Fruit fly (Drosophila melanogaster) whole organism, wandering third instar larva: ENCODE results near the gene CG11598.

Experiments
- Dfd ChIP-seq: fragments of >200 bp; optimal IDR thresholded peaks from 2 replicates; lab custom pipeline; 2017; ENCODE audit warnings: missing biosample characterization, missing genetic modification characterization
- Hr78 ChIP-seq: fragments of >200 bp; optimal IDR thresholded peaks from 2 replicates; lab custom pipeline; 2017; ENCODE audit warnings: missing biosample characterization, missing genetic modification characterization
- Vsx2 ChIP-seq: fragments of 200-300, 225-300 bp; sonication (Bioruptor generic); optimal IDR thresholded peaks from 2 replicates; lab custom pipeline; 2018; ENCODE audit warnings: missing biosample characterization, missing genetic modification characterization; ENCODE audit not compliant: partially characterized antibody
- br ChIP-seq: fragments of 200-800 bp; sonication (Bioruptor generic); optimal IDR thresholded peaks from 2 replicates; lab custom pipeline; 2016; ENCODE audit warnings: missing biosample characterization, missing genetic modification characterization
- brk ChIP-seq: fragments of 200-800 bp; sonication (Bioruptor generic); optimal IDR thresholded peaks from 2 replicates; lab custom pipeline; 2016; ENCODE audit warnings: missing biosample characterization, mild to moderate bottlenecking, missing genetic modification characterization
- psq ChIP-seq: fragments of 200-800 bp; sonication (Bioruptor generic); optimal IDR thresholded peaks from 3 replicates; lab custom pipeline; 2017; ENCODE audit warnings: missing biosample characterization, mild to moderate bottlenecking, missing genetic modification characterization, moderate library complexity
- sage ChIP-seq: fragments of 200-800 bp; sonication (Bioruptor generic); optimal IDR thresholded peaks from 2 replicates; lab custom pipeline; 2016; ENCODE audit warnings: missing biosample characterization, mild to moderate bottlenecking, missing genetic modification characterization
- sv ChIP-seq: fragments of 200-800 bp; sonication (Bioruptor generic); optimal IDR thresholded peaks from 3 replicates; lab custom pipeline; 2016; ENCODE audit warnings: missing biosample characterization, missing genetic modification characterization
- tai ChIP-seq: sonication (Bioruptor generic); optimal IDR thresholded peaks from 2 replicates; lab custom pipeline; 2016; ENCODE audit warnings: missing biosample characterization, missing genetic modification characterization
- usp ChIP-seq: fragments of >200 bp; optimal IDR thresholded peaks from 2 replicates; lab custom pipeline; 2017; ENCODE audit warnings: missing biosample characterization, missing genetic modification characterization

dm6 chr3R:12622778-12623177 lies 11.9 kb upstream of the CG11598 start:
- TF ChIP-seq tai (GFP tag; lab: Kevin White, UChicago), result no peak
- no peak for TF ChIP-seq br (GFP tag; lab: Kevin White, UChicago)
- no peak for TF ChIP-seq psq (GFP tag; lab: Kevin White, UChicago)
- no peak for TF ChIP-seq sage (GFP tag; lab: Kevin White, UChicago)
- no peak for TF ChIP-seq Hr78 (GFP tag; lab: Kevin White, UChicago)
- TF ChIP-seq usp, result no peak
- peak; percentile 94 for TF ChIP-seq Dfd (GFP tag; lab: Kevin White, UChicago)
- TF ChIP-seq Vsx2 (GFP tag; lab: Kevin White, UChicago), result no peak
- TF ChIP-seq sv, result no peak
- TF ChIP-seq brk (GFP tag; lab: Kevin White, UChicago), result no peak
